Fruit fly (Drosophila melanogaster) whole organism, larva: ENCODE results near the gene CG6688.

Experiments used
- noc ChIP-seq: fragments of 200-800 bp; sonication (Bioruptor generic); optimal IDR thresholded peaks from 3 replicates; lab custom pipeline; 2019; ENCODE audit warnings: missing biosample characterization, mild to moderate bottlenecking, missing genetic modification characterization, moderate library complexity

CG6688 gene

DNA sequence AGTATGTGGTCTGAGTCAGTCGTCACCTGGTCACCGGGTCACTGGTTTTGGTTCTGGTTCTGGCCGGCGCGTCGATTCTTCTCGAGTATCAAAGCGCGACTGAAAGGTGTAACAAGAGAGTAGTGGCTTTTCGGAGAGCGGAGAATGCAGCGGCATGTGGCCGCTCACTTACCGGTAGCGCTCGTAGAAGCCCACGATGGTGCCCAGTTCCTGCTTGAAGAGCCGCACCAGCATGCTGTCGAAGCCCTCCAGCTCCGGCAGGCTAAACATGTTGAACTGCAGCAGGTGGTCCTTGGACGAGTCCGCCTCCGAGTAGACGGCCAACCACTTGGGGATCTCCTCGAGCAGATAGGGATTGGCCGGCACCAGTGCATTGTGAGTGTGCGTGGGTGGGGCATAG is 46.6 kb downstream of the CG6688 start, which contains the start of gene Ctns:
Ctns (minus strand) TSS at position 101 of the 400 bp plus-strand sequence.
- no peak for TF ChIP-seq noc (tag; lab: Kevin White, UChicago)

DNA sequence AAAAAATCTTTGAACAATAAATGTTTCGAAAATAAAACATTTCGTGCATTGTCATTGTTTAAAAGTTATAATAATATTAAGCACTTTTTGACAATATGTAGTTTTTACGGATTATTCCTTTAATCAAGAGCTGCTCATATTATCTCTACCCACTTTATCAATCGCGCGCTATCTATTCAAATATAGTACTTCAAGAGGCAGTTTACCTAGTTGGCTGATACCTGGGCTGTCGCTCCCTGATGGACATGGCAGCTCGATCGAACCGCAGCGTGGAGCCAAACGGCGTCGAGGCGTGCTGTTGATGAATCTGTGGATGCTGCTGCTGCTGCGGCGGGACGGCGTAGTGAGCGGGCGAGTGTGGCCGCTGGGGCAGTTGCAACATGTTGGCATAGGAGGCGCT is 48.0 kb downstream of the CG6688 start:
- TF ChIP-seq noc (tag; lab: Kevin White, UChicago): no peak

DNA sequence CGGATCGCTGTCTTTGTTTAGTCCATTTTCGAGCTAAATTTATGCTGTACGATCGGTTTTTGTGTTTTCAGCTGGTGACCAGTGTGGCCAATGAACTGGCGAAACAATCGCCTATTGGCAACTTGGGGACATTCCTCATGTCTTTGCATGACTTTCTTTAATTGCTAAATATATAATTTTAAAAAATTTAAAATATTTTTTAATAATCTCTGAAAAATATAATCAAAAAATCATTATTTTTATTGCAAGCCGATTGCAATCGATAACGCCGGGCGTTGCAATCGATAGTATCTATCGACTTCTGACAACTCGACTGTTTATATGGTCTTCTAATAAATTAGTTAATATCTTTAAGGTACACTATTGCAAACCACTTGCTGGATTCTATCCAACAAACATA is 49.0 kb downstream of the CG6688 start, which contains the start of the genes sav and Ublcp1:
sav (minus strand) TSS at position 96 of the 400 bp plus-strand sequence.
Ublcp1 (plus strand) TSS at position 285 of the 400 bp plus-strand sequence.
- peak; percentile 20 for TF ChIP-seq noc (tag; lab: Kevin White, UChicago)
